Worm (Caenorhabditis elegans): ENCODE measurements around the gene rfc-4.
A peak's percentile ranks its signal among the peaks of the same experiment; 100 is the strongest.

DNA sequence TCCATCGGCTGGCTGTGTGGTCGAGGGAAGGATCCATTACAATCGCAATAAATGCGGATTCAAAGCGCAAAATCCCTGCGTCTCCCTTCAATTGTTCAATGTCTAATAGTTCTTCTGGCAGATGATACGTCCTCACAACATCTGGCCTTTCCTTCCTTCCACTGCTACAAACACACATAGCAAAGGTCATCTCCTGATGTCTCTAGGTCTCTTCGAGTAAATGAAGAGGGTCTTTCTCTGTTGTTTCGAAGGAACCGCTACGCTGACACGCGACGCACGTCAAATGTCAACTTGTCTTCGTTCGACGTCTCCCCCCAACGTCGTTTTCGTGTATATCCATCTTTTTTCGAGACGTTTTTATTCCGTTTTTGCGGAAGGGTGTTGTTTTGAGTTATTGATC, 6.8 kb downstream of the rfc-4 start:
- no peak for TF ChIP-seq hmbx-1 (tag; optimal IDR thresholded peaks at IDR 0.05)
- TF ChIP-seq ama-1 (optimal IDR thresholded peaks at IDR 0.05), result no peak
- peak; percentile 80 for TF ChIP-seq hmg-4 (GFP tag; optimal IDR thresholded peaks at IDR 0.05)
- no peak; the same call in 1 of the 2 replicates for TF ChIP-seq flt-1 (GFP tag; IDR thresholded peaks at IDR 0.05)
- TF ChIP-seq pes-1 (GFP tag; IDR thresholded peaks at IDR 0.05), result no peak
- no peak for TF ChIP-seq sea-1 (GFP tag; conservative IDR thresholded peaks at IDR 0.05)
- no peak for TF ChIP-seq B0310.2 (tag; optimal IDR thresholded peaks at IDR 0.05)
- TF ChIP-seq tbx-11 (GFP tag; IDR thresholded peaks at IDR 0.05), result no peak
- TF ChIP-seq ceh-13 (GFP tag; optimal IDR thresholded peaks at IDR 0.05), result no peak
- TF ChIP-seq aly-1 (tag; optimal IDR thresholded peaks at IDR 0.05), result no peak
- no peak for TF ChIP-seq hnd-1 (tag; optimal IDR thresholded peaks at IDR 0.05)
- no peak for TF ChIP-seq ceh-36 (tag; optimal IDR thresholded peaks at IDR 0.05)

Measured in whole organism, early embryonic.